Fruit fly (Drosophila melanogaster) whole organism, wandering third instar larva: ENCODE results near the gene PH4alphaMP.

Experiments used
- Hr78 ChIP-seq: fragments of >200 bp; optimal IDR thresholded peaks from 2 replicates; lab custom pipeline; 2017; ENCODE audit warnings: missing biosample characterization, missing genetic modification characterization
- h ChIP-seq: fragments of 200-800 bp; sonication (Bioruptor generic); optimal IDR thresholded peaks from 3 replicates; lab custom pipeline; 2016; ENCODE audit warnings: missing biosample characterization, mild to moderate bottlenecking, missing genetic modification characterization
- pan ChIP-seq: fragments of >200 bp; optimal IDR thresholded peaks from 2 replicates; lab custom pipeline; 2017
- psq ChIP-seq: fragments of 200-800 bp; sonication (Bioruptor generic); optimal IDR thresholded peaks from 3 replicates; lab custom pipeline; 2017; ENCODE audit warnings: missing biosample characterization, mild to moderate bottlenecking, missing genetic modification characterization, moderate library complexity
- usp ChIP-seq: fragments of >200 bp; optimal IDR thresholded peaks from 2 replicates; lab custom pipeline; 2017; ENCODE audit warnings: missing biosample characterization, missing genetic modification characterization

dm6 chr3R:30461608-30462243 lies 34.2 kb downstream of the PH4alphaMP start:
- TF ChIP-seq Hr78 (GFP tag; lab: Kevin White, UChicago) (no peak), usp (GFP tag; lab: Kevin White, UChicago) (no peak), h (peak; percentile 56), psq (GFP tag; lab: Kevin White, UChicago) (no peak), pan (no peak)
